Worm (Caenorhabditis elegans) whole organism, mixed stage, embryonic: Measurements from ENCODE around the gene F08G2.8.

Experiments
- M03D4.4 ChIP-seq: sonication (generic microtip); optimal IDR thresholded peaks from 2 replicates; lab custom pipeline; 2017; ENCODE audit warnings: mild to moderate bottlenecking, missing genetic modification characterization, missing compliant biosample characterization
- bed-3 ChIP-seq: fragments of 200-800 bp; sonication (Bioruptor generic); optimal IDR thresholded peaks from 3 replicates; lab custom pipeline; 2018; ENCODE audit warnings: mild to moderate bottlenecking, missing genetic modification characterization, moderate library complexity, missing compliant biosample characterization
- blmp-1 ChIP-seq: fragments of 150-350 bp; optimal IDR thresholded peaks from 2 replicates; lab custom pipeline; 2014; ENCODE audit warnings: missing biosample characterization, missing genetic modification characterization
- ceh-39 ChIP-seq: fragments of 150-350 bp; optimal IDR thresholded peaks from 2 replicates; lab custom pipeline; 2014; ENCODE audit warnings: missing biosample characterization, missing genetic modification characterization
- ceh-43 ChIP-seq: fragments of 200-800 bp; sonication (Bioruptor generic); optimal IDR thresholded peaks from 2 replicates; lab custom pipeline; 2018; ENCODE audit warnings: mild to moderate bottlenecking, missing genetic modification characterization, moderate library complexity, missing compliant biosample characterization
- ceh-83 ChIP-seq: fragments of 200-800 bp; sonication (Bioruptor generic); optimal IDR thresholded peaks from 2 replicates; lab custom pipeline; 2018; ENCODE audit warnings: mild to moderate bottlenecking, missing genetic modification characterization, missing compliant biosample characterization
- ces-1 ChIP-seq: fragments of 150-350 bp; optimal IDR thresholded peaks from 2 replicates; lab custom pipeline; 2014; ENCODE audit warnings: missing biosample characterization, missing genetic modification reagents, missing genetic modification characterization
- cnd-1 ChIP-seq: fragments of 200-800 bp; sonication (Bioruptor generic); optimal IDR thresholded peaks from 2 replicates; lab custom pipeline; 2018; ENCODE audit warnings: mild to moderate bottlenecking, missing genetic modification characterization, missing compliant biosample characterization
- elt-1 ChIP-seq: sonication (generic microtip); optimal IDR thresholded peaks from 2 replicates; lab custom pipeline; 2017; ENCODE audit warnings: missing genetic modification characterization, mild to moderate bottlenecking, missing compliant biosample characterization, antibody characterized with exemption, moderate library complexity, borderline replicate concordance; ENCODE audit not compliant: insufficient read depth
- elt-3 ChIP-seq: fragments of 150-350 bp; optimal IDR thresholded peaks from 2 replicates; lab custom pipeline; 2014; ENCODE audit warnings: missing biosample characterization, missing genetic modification characterization
- flh-1 ChIP-seq: fragments of 200-800 bp; sonication (Bioruptor generic); optimal IDR thresholded peaks from 2 replicates; lab custom pipeline; 2018; ENCODE audit warnings: mild to moderate bottlenecking, missing genetic modification characterization, moderate library complexity, missing compliant biosample characterization
- ham-2 ChIP-seq: fragments of 200-800 bp; sonication (Bioruptor generic); optimal IDR thresholded peaks from 2 replicates; lab custom pipeline; 2018; ENCODE audit warnings: mild to moderate bottlenecking, missing genetic modification characterization, missing compliant biosample characterization
- hlh-1 ChIP-seq: fragments of 150-350 bp; optimal IDR thresholded peaks from 2 replicates; lab custom pipeline; 2014; ENCODE audit warnings: missing biosample characterization, missing genetic modification reagents, missing genetic modification characterization
- lin-13 ChIP-seq: fragments of 150-350 bp; optimal IDR thresholded peaks from 2 replicates; lab custom pipeline; 2014; ENCODE audit warnings: missing biosample characterization, missing genetic modification characterization
- lin-32 ChIP-seq: fragments of 200-800 bp; sonication (Bioruptor generic); optimal IDR thresholded peaks from 2 replicates; lab custom pipeline; 2018; ENCODE audit warnings: mild to moderate bottlenecking, missing genetic modification characterization, missing compliant biosample characterization
- mab-5 ChIP-seq: fragments of 150-350 bp; optimal IDR thresholded peaks from 2 replicates; lab custom pipeline; 2014; ENCODE audit warnings: missing biosample characterization, missing genetic modification characterization
- mep-1 ChIP-seq: fragments of 150-350 bp; optimal IDR thresholded peaks from 2 replicates; lab custom pipeline; 2017; ENCODE audit warnings: missing biosample characterization, missing genetic modification reagents, missing genetic modification characterization, inconsistent platforms
- mls-2 ChIP-seq: sonication (generic microtip); optimal IDR thresholded peaks from 2 replicates; lab custom pipeline; 2016; ENCODE audit warnings: mild to moderate bottlenecking, missing genetic modification characterization, moderate library complexity, missing compliant biosample characterization
- nhr-2 ChIP-seq: fragments of 150-350 bp; optimal IDR thresholded peaks from 2 replicates; lab custom pipeline; 2014; ENCODE audit warnings: missing biosample characterization, missing genetic modification characterization
- nhr-28 ChIP-seq: fragments of 150-350 bp; optimal IDR thresholded peaks from 2 replicates; lab custom pipeline; 2014; ENCODE audit warnings: missing biosample characterization, missing genetic modification characterization
- nhr-76 ChIP-seq: sonication (generic microtip); optimal IDR thresholded peaks from 2 replicates; lab custom pipeline; 2017; ENCODE audit warnings: missing biosample characterization, missing genetic modification characterization
- pha-4 ChIP-seq: fragments of 150-350 bp; optimal IDR thresholded peaks from 2 replicates; lab custom pipeline; 2018; ENCODE audit warnings: missing biosample characterization, missing genetic modification reagents, missing genetic modification characterization
- snpc-4 ChIP-seq: fragments of 150-350 bp; optimal IDR thresholded peaks from 2 replicates; lab custom pipeline; 2014; ENCODE audit warnings: missing biosample characterization, missing genetic modification characterization
- sptf-1 ChIP-seq: sonication (generic microtip); optimal IDR thresholded peaks from 2 replicates; lab custom pipeline; 2017; ENCODE audit warnings: mild to moderate bottlenecking, missing genetic modification characterization, moderate library complexity, missing compliant biosample characterization
- tbx-8 ChIP-seq: fragments of 200-800 bp; sonication (Bioruptor generic); optimal IDR thresholded peaks from 2 replicates; lab custom pipeline; 2018; ENCODE audit warnings: mild to moderate bottlenecking, missing genetic modification characterization, moderate library complexity, missing compliant biosample characterization
- unc-120 ChIP-seq: sonication (generic microtip); optimal IDR thresholded peaks from 2 replicates; lab custom pipeline; 2017; ENCODE audit warnings: missing genetic modification characterization, missing compliant biosample characterization; ENCODE audit not compliant: poor library complexity, severe bottlenecking
- unc-39 ChIP-seq: fragments of 150-350 bp; optimal IDR thresholded peaks from 2 replicates; lab custom pipeline; 2014; ENCODE audit warnings: missing biosample characterization, missing genetic modification characterization
- unc-62 ChIP-seq: fragments of 150-350 bp; optimal IDR thresholded peaks from 2 replicates; lab custom pipeline; 2014; ENCODE audit warnings: missing biosample characterization, missing genetic modification reagents, missing genetic modification characterization
- zip-8 ChIP-seq: fragments of 150-350 bp; optimal IDR thresholded peaks from 2 replicates; lab custom pipeline; 2014; ENCODE audit warnings: missing biosample characterization, missing genetic modification characterization
- ztf-11 ChIP-seq: fragments of 150-350 bp; optimal IDR thresholded peaks from 2 replicates; lab custom pipeline; 2014; ENCODE audit warnings: missing biosample characterization, missing genetic modification characterization

Gene F08G2.8

ce11 chrII:13839454-13839853 is 12.7 kb upstream of the F08G2.8 start:
- TF ChIP-seq unc-39: no peak
- TF ChIP-seq ztf-11: no peak
- no peak for TF ChIP-seq flh-1
- no peak for TF ChIP-seq zip-8 (tag; lab: Kevin White, UChicago)
- TF ChIP-seq M03D4.4: no peak
- TF ChIP-seq ceh-83 (GFP tag; lab: Kevin White, UChicago): no peak
- no peak for TF ChIP-seq ces-1 (GFP tag; lab: Kevin White, UChicago)
- no peak for TF ChIP-seq lin-13
- no peak for TF ChIP-seq nhr-76
- no peak for TF ChIP-seq hlh-1
- TF ChIP-seq mab-5 (tag; lab: Kevin White, UChicago): no peak
- no peak for TF ChIP-seq elt-1 (tag; lab: Kevin White, UChicago)
- no peak for TF ChIP-seq nhr-28 (tag; lab: Kevin White, UChicago)
- TF ChIP-seq, all 35 proteins: peak for 0

- TF ChIP-seq ceh-39 (tag; lab: Kevin White, UChicago) (no peak), hlh-1 (peak; percentile 78), snpc-4 (tag; lab: Kevin White, UChicago) (no peak), ceh-43 (GFP tag; lab: Kevin White, UChicago) (no peak), nhr-28 (tag; lab: Kevin White, UChicago) (no peak), nhr-2 (tag; lab: Kevin White, UChicago) (peak; percentile 25)
These were observed 10.8 kb upstream of the F08G2.8 start, which contains the start of gene F08G2.7 for ce11 chrII:13841106-13841854. TSS of gene F08G2.7 (minus strand) at chrII:13841156.

ce11 chrII:13842340-13842739 is 9.8 kb upstream of the F08G2.8 start:
- TF ChIP-seq sptf-1 (tag; lab: Kevin White, UChicago): no peak
- no peak for TF ChIP-seq mls-2 (tag; lab: Kevin White, UChicago)
- TF ChIP-seq hlh-1: no peak
- no peak for TF ChIP-seq elt-3 (tag; lab: Kevin White, UChicago)
- no peak for TF ChIP-seq mep-1
- no peak for TF ChIP-seq unc-62 (GFP tag; lab: Kevin White, UChicago)
- no peak for TF ChIP-seq pha-4 (tag; lab: Kevin White, UChicago)
- TF ChIP-seq elt-1 (tag; lab: Kevin White, UChicago): no peak
- TF ChIP-seq cnd-1 (tag; lab: Kevin White, UChicago): no peak
- no peak for TF ChIP-seq ztf-11
- TF ChIP-seq ceh-39 (tag; lab: Kevin White, UChicago): no peak
- no peak for TF ChIP-seq tbx-8 (GFP tag; lab: Kevin White, UChicago)
- no peak for TF ChIP-seq lin-32 (GFP tag; lab: Kevin White, UChicago)
- TF ChIP-seq nhr-2 (tag; lab: Kevin White, UChicago): no peak
- TF ChIP-seq, all 35 proteins: peak for 0

ce11 chrII:13846018-13846417 is 6.1 kb upstream of the F08G2.8 start:
- TF ChIP-seq blmp-1: no peak
- no peak for TF ChIP-seq unc-39
- TF ChIP-seq ceh-83 (GFP tag; lab: Kevin White, UChicago): no peak
- TF ChIP-seq nhr-2 (tag; lab: Kevin White, UChicago): no peak
- no peak for TF ChIP-seq lin-32 (GFP tag; lab: Kevin White, UChicago)
- TF ChIP-seq bed-3 (GFP tag; lab: Kevin White, UChicago): no peak
- TF ChIP-seq nhr-28 (tag; lab: Kevin White, UChicago): no peak
- TF ChIP-seq ceh-39 (tag; lab: Kevin White, UChicago): no peak
- TF ChIP-seq ham-2 (GFP tag; lab: Kevin White, UChicago): no peak
- TF ChIP-seq mep-1: no peak
- TF ChIP-seq unc-120 (tag; lab: Kevin White, UChicago): no peak

ce11 chrII:13847366-13847765 is 4.7 kb upstream of the F08G2.8 start:
- TF ChIP-seq nhr-2 (tag; lab: Kevin White, UChicago) (peak; percentile 7), cnd-1 (tag; lab: Kevin White, UChicago) (peak; percentile 37), unc-120 (tag; lab: Kevin White, UChicago) (peak; percentile 15), tbx-8 (GFP tag; lab: Kevin White, UChicago) (no peak), ces-1 (GFP tag; lab: Kevin White, UChicago) (no peak), hlh-1 (peak; percentile 20)
